Fruit fly (Drosophila melanogaster): ENCODE measurements around the gene Tim9a.

DNA sequence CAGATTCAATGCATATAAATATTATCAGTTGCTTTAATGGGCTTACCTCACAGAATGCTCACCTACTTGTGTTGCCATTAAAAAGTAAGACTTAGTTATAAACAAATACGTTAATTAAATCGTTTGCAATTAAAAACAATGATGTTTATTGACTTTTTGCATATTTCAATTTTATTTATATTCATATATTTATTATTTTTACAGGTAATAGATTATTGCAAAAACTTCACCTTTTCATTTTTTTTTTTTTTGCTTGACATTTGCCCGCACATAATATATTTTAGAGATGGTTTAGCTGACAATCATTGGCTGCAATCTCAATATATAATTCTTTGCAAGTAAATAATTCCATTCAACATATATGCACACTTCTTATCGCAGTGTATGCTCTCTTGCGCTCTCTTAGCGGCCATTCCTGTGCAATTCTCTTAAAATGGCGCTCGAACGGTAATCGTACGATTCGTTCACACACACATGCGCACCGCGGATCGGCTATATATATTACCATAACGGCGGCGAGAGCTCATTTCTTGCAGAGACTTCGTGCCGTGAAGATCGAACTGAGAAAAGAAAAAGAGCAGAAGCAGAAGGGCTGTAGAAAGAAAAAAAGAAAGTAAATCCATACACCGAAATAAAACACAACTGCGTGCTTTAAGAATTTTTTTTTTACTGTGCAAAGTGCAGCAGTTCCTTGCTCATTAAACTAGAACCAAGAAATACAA, 11.5 kb downstream of the Tim9a start, which contains the start of gene Bcat:
- peak; percentile 6 for TF ChIP-seq tj (GFP tag; optimal IDR thresholded peaks at IDR 0.05)
- no peak for TF ChIP-seq Crg-1 (GFP tag; optimal IDR thresholded peaks at IDR 0.05)
- no peak for TF ChIP-seq cnc (optimal IDR thresholded peaks at IDR 0.05)
- TF ChIP-seq toe (GFP tag; optimal IDR thresholded peaks at IDR 0.05): no peak
- peak; percentile 81 for TF ChIP-seq Mnt (GFP tag; optimal IDR thresholded peaks at IDR 0.05)
